Fruit fly (Drosophila melanogaster): ENCODE results near the gene CG3592.

Gene CG3592

dm6 chrX:2949114-2949513 lies 14.2 kb downstream of the CG3592 start (continued):
- peak; percentile 3 to 96 for TF ChIP-seq insv (GFP tag; optimal IDR thresholded peaks at IDR 0.05)
- TF ChIP-seq sr (GFP tag; IDR thresholded peaks at IDR 0.05): no peak
- TF ChIP-seq CG10267 (tag; optimal IDR thresholded peaks at IDR 0.05): peak; percentile 7
- TF ChIP-seq bbx (GFP tag; IDR thresholded peaks at IDR 0.05; ENCODE audit: partially characterized antibody): peak; percentile 80
- no peak for TF ChIP-seq CG8290 (GFP tag; optimal IDR thresholded peaks at IDR 0.05)
- no peak for TF ChIP-seq CG8290 (tag; optimal IDR thresholded peaks at IDR 0.05)
- TF ChIP-seq CG34224 (GFP tag; IDR thresholded peaks at IDR 0.05; ENCODE audit: partially characterized antibody): peak; percentile 62; the same call in 2 of the 3 replicates
- no peak for TF ChIP-seq CG31441 (GFP tag; IDR thresholded peaks at IDR 0.05)
- TF ChIP-seq Sry-δ (GFP tag; optimal IDR thresholded peaks at IDR 0.05): peak; percentile 29
- no peak for TF ChIP-seq CG6683 (GFP tag; optimal IDR thresholded peaks at IDR 0.05)
- peak; percentile 77 for TF ChIP-seq stwl (tag; optimal IDR thresholded peaks at IDR 0.05)
- TF ChIP-seq toy (GFP tag; IDR thresholded peaks at IDR 0.05): no peak
- peak; percentile 94 for TF ChIP-seq CTCF (GFP tag; optimal IDR thresholded peaks at IDR 0.05)
- peak; percentile 44; the same call in 1 of the 2 replicates for TF ChIP-seq inv (GFP tag; IDR thresholded peaks at IDR 0.05; ENCODE audit: partially characterized antibody)
- peak; percentile 3 for TF ChIP-seq Ets97D (GFP tag; optimal IDR thresholded peaks at IDR 0.05)
- TF ChIP-seq CG14710 (tag; optimal IDR thresholded peaks at IDR 0.05): peak; percentile 5
- TF ChIP-seq Dp (GFP tag; optimal IDR thresholded peaks at IDR 0.05): peak; percentile 13
- TF ChIP-seq Lhr (GFP tag; optimal IDR thresholded peaks at IDR 0.05): peak; percentile 3
- TF ChIP-seq Max (GFP tag; optimal IDR thresholded peaks at IDR 0.05): no peak
- TF ChIP-seq Med (GFP tag): peak; percentile 62
- peak; percentile 72 for TF ChIP-seq CG6791 (GFP tag; IDR thresholded peaks at IDR 0.05; ENCODE audit: partially characterized antibody)
- TF ChIP-seq CG2199 (GFP tag; IDR thresholded peaks at IDR 0.05): 0 out of 3 replicates have a peak, but pooled peaks have one; percentile 12
- TF ChIP-seq Doc3 (GFP tag; IDR thresholded peaks at IDR 0.05; ENCODE audit: partially characterized antibody): peak; percentile 54; the same call in 2 of the 3 replicates
- TF ChIP-seq kah (GFP tag; optimal IDR thresholded peaks at IDR 0.05): peak; percentile 97
- no peak for TF ChIP-seq peb (GFP tag; IDR thresholded peaks at IDR 0.05)
- no peak for TF ChIP-seq tio (GFP tag; optimal IDR thresholded peaks at IDR 0.05)
- TF ChIP-seq sug (tag; optimal IDR thresholded peaks at IDR 0.05): peak; percentile 1
- peak; percentile 78 for TF ChIP-seq sens (GFP tag)
- TF ChIP-seq vnd (GFP tag; IDR thresholded peaks at IDR 0.05; ENCODE audit: partially characterized antibody): peak; percentile 41; the same call in 1 of the 3 replicates
- TF ChIP-seq Dll (GFP tag; IDR thresholded peaks at IDR 0.05; ENCODE audit: partially characterized antibody): peak; percentile 73
- no peak for TF ChIP-seq sd (tag; optimal IDR thresholded peaks at IDR 0.05)

- TF ChIP-seq org-1 (GFP tag; optimal IDR thresholded peaks at IDR 0.05) (peak; percentile 15), dysf (GFP tag; IDR thresholded peaks at IDR 0.05) (peak; percentile 54; the same call in 2 of the 3 replicates), TFAM (GFP tag; optimal IDR thresholded peaks at IDR 0.05) (no peak), row (GFP tag; IDR thresholded peaks at IDR 0.05) (peak; percentile 69), CG12942 (GFP tag; optimal IDR thresholded peaks at IDR 0.05) (no peak), cwo (GFP tag; optimal IDR thresholded peaks at IDR 0.05) (peak; percentile 1), gfzf (GFP tag; optimal IDR thresholded peaks at IDR 0.05) (no peak), CG7839 (tag; optimal IDR thresholded peaks at IDR 0.05) (peak; percentile 52), Sox100B (GFP tag; optimal IDR thresholded peaks at IDR 0.05) (peak; percentile 18), zf30C (GFP tag; optimal IDR thresholded peaks at IDR 0.05) (peak; percentile 22), dmrt99B (tag; optimal IDR thresholded peaks at IDR 0.05) (peak; percentile 54), D19A (tag; optimal IDR thresholded peaks at IDR 0.05) (peak; percentile 27), unpg (GFP tag; optimal IDR thresholded peaks at IDR 0.05) (peak; percentile 45), CG10979 (tag; optimal IDR thresholded peaks at IDR 0.05) (peak; percentile 46), CG4424 (GFP tag; optimal IDR thresholded peaks at IDR 0.05) (peak; percentile 9), CG12391 (tag; optimal IDR thresholded peaks at IDR 0.05) (peak; percentile 37), CHES-1-like (GFP tag; optimal IDR thresholded peaks at IDR 0.05) (no peak), CG8924 (tag; optimal IDR thresholded peaks at IDR 0.05) (peak; percentile 39), grau (tag; optimal IDR thresholded peaks at IDR 0.05) (peak; percentile 52), CG17361 (GFP tag; IDR thresholded peaks at IDR 0.05) (0 out of 3 replicates have a peak, but pooled peaks have one; percentile 32), Ssrp (tag; optimal IDR thresholded peaks at IDR 0.05) (peak; percentile 9)
Observed at dm6 chrX:2951637-2952036, 16.7 kb downstream of the CG3592 start.
